Worm (Caenorhabditis elegans) whole organism, mixed stage, embryonic: ENCODE results near the gene cpg-19.

ENCODE experiments used
- M03D4.4 ChIP-seq: sonication (generic microtip); optimal IDR thresholded peaks from 2 replicates; lab custom pipeline; 2017; ENCODE audit warnings: mild to moderate bottlenecking, missing genetic modification characterization, missing compliant biosample characterization
- bed-3 ChIP-seq: fragments of 200-800 bp; sonication (Bioruptor generic); optimal IDR thresholded peaks from 3 replicates; lab custom pipeline; 2018; ENCODE audit warnings: mild to moderate bottlenecking, missing genetic modification characterization, moderate library complexity, missing compliant biosample characterization
- blmp-1 ChIP-seq: fragments of 150-350 bp; optimal IDR thresholded peaks from 2 replicates; lab custom pipeline; 2014; ENCODE audit warnings: missing biosample characterization, missing genetic modification characterization
- ceh-39 ChIP-seq: fragments of 150-350 bp; optimal IDR thresholded peaks from 2 replicates; lab custom pipeline; 2014; ENCODE audit warnings: missing biosample characterization, missing genetic modification characterization
- ceh-43 ChIP-seq: fragments of 200-800 bp; sonication (Bioruptor generic); optimal IDR thresholded peaks from 2 replicates; lab custom pipeline; 2018; ENCODE audit warnings: mild to moderate bottlenecking, missing genetic modification characterization, moderate library complexity, missing compliant biosample characterization
- ceh-83 ChIP-seq: fragments of 200-800 bp; sonication (Bioruptor generic); optimal IDR thresholded peaks from 2 replicates; lab custom pipeline; 2018; ENCODE audit warnings: mild to moderate bottlenecking, missing genetic modification characterization, missing compliant biosample characterization
- ces-1 ChIP-seq: fragments of 150-350 bp; optimal IDR thresholded peaks from 2 replicates; lab custom pipeline; 2014; ENCODE audit warnings: missing biosample characterization, missing genetic modification reagents, missing genetic modification characterization
- cnd-1 ChIP-seq: fragments of 200-800 bp; sonication (Bioruptor generic); optimal IDR thresholded peaks from 2 replicates; lab custom pipeline; 2018; ENCODE audit warnings: mild to moderate bottlenecking, missing genetic modification characterization, missing compliant biosample characterization
- drap-1 ChIP-seq: fragments of 200-800 bp; sonication (Bioruptor generic); optimal IDR thresholded peaks from 3 replicates; lab custom pipeline; 2018; ENCODE audit warnings: mild to moderate bottlenecking, missing genetic modification characterization, missing compliant biosample characterization
- elt-1 ChIP-seq: sonication (generic microtip); optimal IDR thresholded peaks from 2 replicates; lab custom pipeline; 2017; ENCODE audit warnings: missing genetic modification characterization, mild to moderate bottlenecking, missing compliant biosample characterization, antibody characterized with exemption, moderate library complexity, borderline replicate concordance; ENCODE audit not compliant: insufficient read depth
- elt-3 ChIP-seq: fragments of 150-350 bp; optimal IDR thresholded peaks from 2 replicates; lab custom pipeline; 2014; ENCODE audit warnings: missing biosample characterization, missing genetic modification characterization
- flh-1 ChIP-seq: fragments of 200-800 bp; sonication (Bioruptor generic); optimal IDR thresholded peaks from 2 replicates; lab custom pipeline; 2018; ENCODE audit warnings: mild to moderate bottlenecking, missing genetic modification characterization, moderate library complexity, missing compliant biosample characterization
- ham-2 ChIP-seq: fragments of 200-800 bp; sonication (Bioruptor generic); optimal IDR thresholded peaks from 2 replicates; lab custom pipeline; 2018; ENCODE audit warnings: mild to moderate bottlenecking, missing genetic modification characterization, missing compliant biosample characterization
- hlh-1 ChIP-seq: fragments of 150-350 bp; optimal IDR thresholded peaks from 2 replicates; lab custom pipeline; 2014; ENCODE audit warnings: missing biosample characterization, missing genetic modification reagents, missing genetic modification characterization
- lin-13 ChIP-seq: fragments of 150-350 bp; optimal IDR thresholded peaks from 2 replicates; lab custom pipeline; 2014; ENCODE audit warnings: missing biosample characterization, missing genetic modification characterization
- lin-32 ChIP-seq: fragments of 200-800 bp; sonication (Bioruptor generic); optimal IDR thresholded peaks from 2 replicates; lab custom pipeline; 2018; ENCODE audit warnings: mild to moderate bottlenecking, missing genetic modification characterization, missing compliant biosample characterization
- lsy-2 ChIP-seq: fragments of 150-350 bp; optimal IDR thresholded peaks from 2 replicates; lab custom pipeline; 2014; ENCODE audit warnings: missing biosample characterization, missing genetic modification characterization
- mab-5 ChIP-seq: fragments of 150-350 bp; optimal IDR thresholded peaks from 2 replicates; lab custom pipeline; 2014; ENCODE audit warnings: missing biosample characterization, missing genetic modification characterization
- mep-1 ChIP-seq: fragments of 150-350 bp; optimal IDR thresholded peaks from 2 replicates; lab custom pipeline; 2017; ENCODE audit warnings: missing biosample characterization, missing genetic modification reagents, missing genetic modification characterization, inconsistent platforms
- mls-2 ChIP-seq: sonication (generic microtip); optimal IDR thresholded peaks from 2 replicates; lab custom pipeline; 2016; ENCODE audit warnings: mild to moderate bottlenecking, missing genetic modification characterization, moderate library complexity, missing compliant biosample characterization
- nhr-12 ChIP-seq: fragments of 150-350 bp; optimal IDR thresholded peaks from 2 replicates; lab custom pipeline; 2014; ENCODE audit warnings: missing biosample characterization, missing genetic modification characterization
- nhr-2 ChIP-seq: fragments of 150-350 bp; optimal IDR thresholded peaks from 2 replicates; lab custom pipeline; 2014; ENCODE audit warnings: missing biosample characterization, missing genetic modification characterization
- nhr-237 ChIP-seq: fragments of 150-350 bp; optimal IDR thresholded peaks from 2 replicates; lab custom pipeline; 2014; ENCODE audit warnings: missing biosample characterization, missing genetic modification characterization
- nhr-28 ChIP-seq: fragments of 150-350 bp; optimal IDR thresholded peaks from 2 replicates; lab custom pipeline; 2014; ENCODE audit warnings: missing biosample characterization, missing genetic modification characterization
- nhr-76 ChIP-seq: sonication (generic microtip); optimal IDR thresholded peaks from 2 replicates; lab custom pipeline; 2017; ENCODE audit warnings: missing biosample characterization, missing genetic modification characterization
- pha-4 ChIP-seq: fragments of 150-350 bp; optimal IDR thresholded peaks from 2 replicates; lab custom pipeline; 2018; ENCODE audit warnings: missing biosample characterization, missing genetic modification reagents, missing genetic modification characterization
- sem-2 ChIP-seq: fragments of 200-800 bp; sonication (Bioruptor generic); optimal IDR thresholded peaks from 2 replicates; lab custom pipeline; 2018; ENCODE audit warnings: mild to moderate bottlenecking, missing genetic modification characterization, missing compliant biosample characterization
- snpc-4 ChIP-seq: fragments of 150-350 bp; optimal IDR thresholded peaks from 2 replicates; lab custom pipeline; 2014; ENCODE audit warnings: missing biosample characterization, missing genetic modification characterization
- sptf-1 ChIP-seq: sonication (generic microtip); optimal IDR thresholded peaks from 2 replicates; lab custom pipeline; 2017; ENCODE audit warnings: mild to moderate bottlenecking, missing genetic modification characterization, moderate library complexity, missing compliant biosample characterization
- tbx-8 ChIP-seq: fragments of 200-800 bp; sonication (Bioruptor generic); optimal IDR thresholded peaks from 2 replicates; lab custom pipeline; 2018; ENCODE audit warnings: mild to moderate bottlenecking, missing genetic modification characterization, moderate library complexity, missing compliant biosample characterization
- unc-120 ChIP-seq: sonication (generic microtip); optimal IDR thresholded peaks from 2 replicates; lab custom pipeline; 2017; ENCODE audit warnings: missing genetic modification characterization, missing compliant biosample characterization; ENCODE audit not compliant: poor library complexity, severe bottlenecking
- unc-39 ChIP-seq: fragments of 150-350 bp; optimal IDR thresholded peaks from 2 replicates; lab custom pipeline; 2014; ENCODE audit warnings: missing biosample characterization, missing genetic modification characterization
- unc-62 ChIP-seq: fragments of 150-350 bp; optimal IDR thresholded peaks from 2 replicates; lab custom pipeline; 2014; ENCODE audit warnings: missing biosample characterization, missing genetic modification reagents, missing genetic modification characterization
- zip-8 ChIP-seq: fragments of 150-350 bp; optimal IDR thresholded peaks from 2 replicates; lab custom pipeline; 2014; ENCODE audit warnings: missing biosample characterization, missing genetic modification characterization
- ztf-11 ChIP-seq: fragments of 150-350 bp; optimal IDR thresholded peaks from 2 replicates; lab custom pipeline; 2014; ENCODE audit warnings: missing biosample characterization, missing genetic modification characterization

cpg-19 gene

DNA sequence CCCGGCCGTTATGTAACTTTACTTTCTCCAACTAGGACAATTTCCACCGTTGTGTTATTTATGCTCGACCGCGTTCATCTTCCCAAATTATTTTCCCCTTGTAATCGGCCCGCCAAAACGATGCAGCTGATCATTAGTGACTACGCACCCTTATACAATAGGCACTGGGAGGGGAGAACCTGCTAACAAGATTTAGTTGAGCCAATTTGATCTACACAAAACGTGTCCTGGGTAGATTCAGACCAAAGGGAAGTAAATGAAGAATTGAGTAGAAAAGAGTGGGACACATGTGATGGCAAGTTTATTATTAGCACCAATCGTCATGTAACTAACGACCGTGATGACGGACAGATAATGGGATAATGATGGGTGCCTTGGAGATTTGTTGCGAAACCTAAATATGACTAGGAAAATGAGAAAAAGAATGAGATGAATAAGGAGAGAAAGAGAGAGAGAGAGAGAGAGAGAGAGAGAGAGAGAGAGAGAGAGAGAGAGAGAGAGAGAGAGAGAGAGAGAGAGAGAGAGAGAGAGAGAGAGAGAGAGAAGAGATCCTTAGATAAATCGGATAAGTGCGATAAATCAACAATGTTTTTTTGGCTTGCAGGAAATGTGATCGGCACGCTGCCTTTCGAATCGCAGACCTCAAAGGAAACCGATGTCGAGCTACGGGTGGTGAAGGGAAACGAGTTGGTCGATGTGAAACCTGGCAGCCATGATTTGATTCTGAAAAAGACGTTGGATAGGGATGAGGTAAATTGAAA lies 25.9 kb upstream of the cpg-19 start:
- TF ChIP-seq bed-3 (GFP tag; lab: Kevin White, UChicago) (no peak), sptf-1 (tag; lab: Kevin White, UChicago) (peak; percentile 25), elt-1 (tag; lab: Kevin White, UChicago) (peak; percentile 71), ztf-11 (tag; lab: Kevin White, UChicago) (no peak), ces-1 (GFP tag; lab: Kevin White, UChicago) (peak; percentile 97), ham-2 (peak; percentile 28), snpc-4 (tag; lab: Kevin White, UChicago) (no peak)

DNA sequence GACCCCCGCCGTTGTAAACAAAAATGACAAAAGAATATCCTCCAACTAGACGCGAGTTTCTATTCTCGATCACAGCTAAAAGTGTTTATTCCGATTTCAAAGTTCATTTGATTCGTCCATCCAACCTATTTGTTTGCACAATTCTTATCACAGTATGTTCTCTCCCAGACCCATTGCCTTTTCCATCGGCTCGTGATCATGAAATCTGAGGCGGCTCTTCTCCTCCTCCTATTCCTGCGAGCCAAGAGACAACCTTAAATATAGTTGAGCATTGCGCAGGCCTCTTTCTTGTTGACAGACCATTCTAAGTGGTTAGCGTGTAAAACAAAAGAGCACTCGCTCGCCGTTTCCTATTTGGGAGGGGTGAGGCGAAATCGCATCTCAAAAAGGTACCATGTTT lies 24.6 kb upstream of the cpg-19 start:
- TF ChIP-seq hlh-1 (tag; lab: Kevin White, UChicago) (no peak), nhr-237 (tag; lab: Kevin White, UChicago) (no peak), elt-3 (tag; lab: Kevin White, UChicago) (no peak), ceh-39 (no peak), unc-62 (no peak), drap-1 (no peak), unc-39 (tag; lab: Kevin White, UChicago) (no peak), nhr-12 (tag; lab: Kevin White, UChicago) (no peak)

DNA sequence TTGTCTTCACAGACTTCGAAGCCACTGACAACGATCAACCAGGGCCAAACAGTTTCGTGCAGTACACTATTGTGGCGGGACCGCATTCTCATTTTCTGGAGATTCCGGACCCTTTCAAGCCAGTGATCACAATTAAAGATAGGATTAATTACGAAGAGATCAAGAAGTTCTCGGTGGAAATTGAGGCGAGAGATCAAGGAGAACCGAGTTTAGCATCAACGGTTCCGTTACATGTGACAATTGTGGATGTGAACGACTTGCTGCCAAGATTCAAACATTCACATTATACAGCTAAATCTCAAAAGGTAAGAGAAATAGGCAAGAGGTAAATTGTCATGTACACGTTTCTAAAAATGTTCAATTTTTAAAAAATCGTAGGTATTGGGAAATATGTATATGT lies 23.8 kb upstream of the cpg-19 start:
- TF ChIP-seq ces-1 (GFP tag; lab: Kevin White, UChicago) (no peak), drap-1 (no peak), nhr-12 (tag; lab: Kevin White, UChicago) (no peak), tbx-8 (GFP tag; lab: Kevin White, UChicago) (no peak), lin-32 (GFP tag; lab: Kevin White, UChicago) (no peak), cnd-1 (tag; lab: Kevin White, UChicago) (no peak), blmp-1 (no peak), pha-4 (tag; lab: Kevin White, UChicago) (no peak), ztf-11 (tag; lab: Kevin White, UChicago) (no peak), elt-3 (tag; lab: Kevin White, UChicago) (no peak), nhr-2 (no peak), mls-2 (tag; lab: Kevin White, UChicago) (no peak), ceh-83 (no peak)
- TF ChIP-seq, all 35 proteins: peak for 0

- TF ChIP-seq nhr-2 (peak; percentile 66), lsy-2 (tag; lab: Kevin White, UChicago) (no peak), M03D4.4 (tag; lab: Kevin White, UChicago) (peak; percentile 58), unc-120 (peak; percentile 51), zip-8 (tag; lab: Kevin White, UChicago) (no peak), ztf-11 (tag; lab: Kevin White, UChicago) (no peak), bed-3 (GFP tag; lab: Kevin White, UChicago) (peak; percentile 45), lin-32 (GFP tag; lab: Kevin White, UChicago) (peak; percentile 37), mep-1 (tag; lab: Kevin White, UChicago) (no peak), nhr-76 (tag; lab: Kevin White, UChicago) (no peak), drap-1 (peak; percentile 71), ham-2 (peak; percentile 53), nhr-28 (tag; lab: Kevin White, UChicago) (no peak), ces-1 (GFP tag; lab: Kevin White, UChicago) (no peak), nhr-237 (tag; lab: Kevin White, UChicago) (no peak), flh-1 (peak; percentile 3), ceh-39 (no peak), tbx-8 (GFP tag; lab: Kevin White, UChicago) (peak; percentile 38), cnd-1 (tag; lab: Kevin White, UChicago) (peak; percentile 72), blmp-1 (no peak), unc-39 (tag; lab: Kevin White, UChicago) (no peak), hlh-1 (tag; lab: Kevin White, UChicago) (no peak), sptf-1 (tag; lab: Kevin White, UChicago) (peak; percentile 67), nhr-12 (tag; lab: Kevin White, UChicago) (no peak), elt-3 (tag; lab: Kevin White, UChicago) (no peak), elt-1 (tag; lab: Kevin White, UChicago) (no peak), lin-13 (tag; lab: Kevin White, UChicago) (peak; percentile 6), snpc-4 (tag; lab: Kevin White, UChicago) (no peak), mls-2 (tag; lab: Kevin White, UChicago) (peak; percentile 77), mab-5 (tag; lab: Kevin White, UChicago) (no peak), unc-62 (peak; percentile 35), pha-4 (tag; lab: Kevin White, UChicago) (peak; percentile 24), sem-2 (GFP tag; lab: Kevin White, UChicago) (peak; percentile 56), ceh-83 (peak; percentile 49), ceh-43 (GFP tag; lab: Kevin White, UChicago) (peak; percentile 24)
Measured at ce11 chrX:16602457-16602856, 19.1 kb upstream of the cpg-19 start, which contains the start of gene F59C12.4. Gene F59C12.4 (minus strand): TSS chrX:16602622.
